Fruit fly (Drosophila melanogaster): ENCODE results near the gene CG42818.

Gene CG42818

dm6 chr2L:16279774-16280252 is 38.1 kb downstream of the CG42818 start (continued):
- peak; percentile 97 for TF ChIP-seq Sox102F (GFP tag; optimal IDR thresholded peaks at IDR 0.05)
- peak; percentile 79 for TF ChIP-seq CG18476 (GFP tag; optimal IDR thresholded peaks at IDR 0.05)
- TF ChIP-seq CoRest (tag; optimal IDR thresholded peaks at IDR 0.05): peak; percentile 95
- TF ChIP-seq E2f2 (GFP tag; IDR thresholded peaks at IDR 0.05): peak; percentile 58; the same call in 1 of the 2 replicates
- peak; percentile 90 for TF ChIP-seq ewg (GFP tag; optimal IDR thresholded peaks at IDR 0.05)
- peak; percentile 10 for TF ChIP-seq CG9797 (GFP tag; optimal IDR thresholded peaks at IDR 0.05)
- TF ChIP-seq Dip2 (GFP tag; IDR thresholded peaks at IDR 0.05): peak; percentile 27; the same call in 1 of the 2 replicates
- no peak for TF ChIP-seq B-H2 (GFP tag; optimal IDR thresholded peaks at IDR 0.05)
- peak; percentile 86 for TF ChIP-seq NC2β (GFP tag; optimal IDR thresholded peaks at IDR 0.05)
- peak; percentile 73 for TF ChIP-seq CG8290 (GFP tag; optimal IDR thresholded peaks at IDR 0.05)
- peak; percentile 64 to 75 for TF ChIP-seq CG8290 (tag; optimal IDR thresholded peaks at IDR 0.05)
- peak; percentile 60 for TF ChIP-seq grn (GFP tag; optimal IDR thresholded peaks at IDR 0.05)
- peak; percentile 64; the same call in 1 of the 3 replicates for TF ChIP-seq Optix (GFP tag; IDR thresholded peaks at IDR 0.05)
- TF ChIP-seq Hey (tag; optimal IDR thresholded peaks at IDR 0.05): no peak
- peak; percentile 95 for TF ChIP-seq CG17359 (tag; optimal IDR thresholded peaks at IDR 0.05)
- TF ChIP-seq nmo (GFP tag; optimal IDR thresholded peaks at IDR 0.05): peak; percentile 97
- TF ChIP-seq CG13775 (GFP tag; optimal IDR thresholded peaks at IDR 0.05): peak; percentile 85
- TF ChIP-seq CG18262 (tag; optimal IDR thresholded peaks at IDR 0.05): peak; percentile 97
- 0 out of 3 replicates have a peak, but pooled peaks have one; percentile 49 for TF ChIP-seq otp (GFP tag; IDR thresholded peaks at IDR 0.05)
- TF ChIP-seq CG17802 (tag; optimal IDR thresholded peaks at IDR 0.05): peak; percentile 74
- TF ChIP-seq H2.0 (GFP tag; IDR thresholded peaks at IDR 0.05): peak; percentile 71
- TF ChIP-seq wor (GFP tag; IDR thresholded peaks at IDR 0.05): peak; percentile 86
- peak; percentile 83 for TF ChIP-seq CG12155 (GFP tag; optimal IDR thresholded peaks at IDR 0.05)
- TF ChIP-seq sd (tag; optimal IDR thresholded peaks at IDR 0.05): peak; percentile 73
- TF ChIP-seq CG5180 (GFP tag; optimal IDR thresholded peaks at IDR 0.05): peak; percentile 84
- TF ChIP-seq CG10267 (tag; optimal IDR thresholded peaks at IDR 0.05): peak; percentile 89
- peak; percentile 82 for TF ChIP-seq CG14050 (GFP tag; IDR thresholded peaks at IDR 0.05)
- TF ChIP-seq NC2α (GFP tag; optimal IDR thresholded peaks at IDR 0.05): peak; percentile 72
- TF ChIP-seq CG3995 (GFP tag; optimal IDR thresholded peaks at IDR 0.05): peak; percentile 41
- TF ChIP-seq CG12071 (GFP tag; optimal IDR thresholded peaks at IDR 0.05): peak; percentile 87
- TF ChIP-seq zfh1 (GFP tag; IDR thresholded peaks at IDR 0.05): peak; percentile 82
- TF ChIP-seq Spps (tag; optimal IDR thresholded peaks at IDR 0.05): peak; percentile 78
- peak; percentile 90 for TF ChIP-seq CG2199 (GFP tag; IDR thresholded peaks at IDR 0.05)
- TF ChIP-seq lov (optimal IDR thresholded peaks at IDR 0.05): no peak
- TF ChIP-seq lov (GFP tag; IDR thresholded peaks at IDR 0.05): no peak; the same call in 2 of the 3 replicates
- TF ChIP-seq CG18599 (GFP tag; optimal IDR thresholded peaks at IDR 0.05): peak; percentile 85
- peak; percentile 93 for TF ChIP-seq nau (GFP tag; optimal IDR thresholded peaks at IDR 0.05)
- TF ChIP-seq CG31224 (GFP tag; IDR thresholded peaks at IDR 0.05): peak; percentile 38; the same call in 1 of the 2 replicates
- TF ChIP-seq sima (GFP tag; optimal IDR thresholded peaks at IDR 0.05): peak; percentile 51
- TF ChIP-seq row (GFP tag; IDR thresholded peaks at IDR 0.05): peak; percentile 85
- peak; percentile 91 for TF ChIP-seq Blimp-1 (GFP tag; optimal IDR thresholded peaks at IDR 0.05)
- peak; percentile 91 for TF ChIP-seq CG16863 (GFP tag; optimal IDR thresholded peaks at IDR 0.05)
- TF ChIP-seq zen2 (GFP tag; IDR thresholded peaks at IDR 0.05; ENCODE audit: partially characterized antibody): no peak
- peak; percentile 95 for TF ChIP-seq CG10979 (tag; optimal IDR thresholded peaks at IDR 0.05)
- TF ChIP-seq ato (GFP tag; IDR thresholded peaks at IDR 0.05; ENCODE audit: partially characterized antibody): no peak
- no peak for TF ChIP-seq nerfin-2 (GFP tag; IDR thresholded peaks at IDR 0.05; ENCODE audit: partially characterized antibody)
- TF ChIP-seq Tbp (GFP tag; optimal IDR thresholded peaks at IDR 0.05): no peak
- no peak for TF ChIP-seq CG16813 (GFP tag; IDR thresholded peaks at IDR 0.05; ENCODE audit: partially characterized antibody)
- peak; percentile 86 to 91 for TF ChIP-seq Pdp1 (GFP tag; optimal IDR thresholded peaks at IDR 0.05)
- peak; percentile 83 for TF ChIP-seq Side (GFP tag; optimal IDR thresholded peaks at IDR 0.05)
